Worm (Caenorhabditis elegans): ENCODE measurements around the gene cnc-1.
A peak's percentile ranks its signal among the peaks of the same experiment; 100 is the strongest.

cnc-1 gene

DNA sequence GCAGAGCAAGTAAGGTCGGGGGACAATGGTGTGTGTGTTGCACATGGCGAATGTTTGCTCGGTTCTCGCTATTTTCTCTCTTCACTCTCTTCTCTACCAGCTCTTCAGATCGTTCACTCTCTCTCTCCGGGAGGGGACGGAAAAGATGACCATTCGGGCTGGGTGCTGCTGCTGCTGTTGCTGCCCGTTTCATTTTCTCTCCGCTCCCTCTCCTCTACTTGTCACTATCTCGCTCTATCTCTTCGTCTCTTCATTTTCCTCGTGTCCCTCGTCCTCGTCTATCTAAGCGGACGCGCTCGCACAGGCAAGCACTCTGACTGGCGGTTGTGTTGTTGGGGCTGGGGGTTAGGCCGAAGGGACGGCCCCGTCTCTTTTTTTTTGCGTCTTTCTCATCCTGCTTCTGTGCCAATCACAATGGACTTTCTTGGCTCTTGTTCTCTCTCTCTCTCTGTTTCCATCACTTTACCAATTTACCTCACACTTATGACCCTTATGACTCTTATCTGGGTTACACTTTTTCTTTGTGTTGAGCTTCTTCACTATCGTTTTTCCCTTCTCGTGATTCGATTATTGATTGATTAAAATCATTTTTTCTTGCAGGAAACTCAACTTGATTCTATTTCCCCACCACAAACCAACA, 30.5 kb upstream of the cnc-1 start, which contains the start of the genes F53E2.2 and unc-60 (continued):
- 0 out of 2 replicates have a peak, but pooled peaks have one; percentile 44 for TF ChIP-seq lim-7 (GFP tag; IDR thresholded peaks at IDR 0.05)
- TF ChIP-seq egl-43 (GFP tag; IDR thresholded peaks at IDR 0.05), result peak; percentile 74; the same call in 1 of the 2 replicates
- TF ChIP-seq Y48G9A.11 (GFP tag; IDR thresholded peaks at IDR 0.05), result no peak
- TF ChIP-seq spr-1 (tag; optimal IDR thresholded peaks at IDR 0.05), result peak; percentile 37
- TF ChIP-seq nhr-76 (tag; optimal IDR thresholded peaks at IDR 0.05), result no peak
- peak; percentile 11 to 27 for TF ChIP-seq daf-16 (GFP tag; optimal IDR thresholded peaks at IDR 0.05)
- peak; percentile 59 for TF ChIP-seq daf-16 (tag; optimal IDR thresholded peaks at IDR 0.05)
- TF ChIP-seq lin-38 (GFP tag; IDR thresholded peaks at IDR 0.05), result peak; percentile 48
- TF ChIP-seq spr-3 (GFP tag; optimal IDR thresholded peaks at IDR 0.05), result no peak
- peak; percentile 29 to 50 for TF ChIP-seq lsy-2 (tag; optimal IDR thresholded peaks at IDR 0.05)
- TF ChIP-seq nhr-102 (tag; optimal IDR thresholded peaks at IDR 0.05), result no peak
- TF ChIP-seq zfp-2 (tag; optimal IDR thresholded peaks at IDR 0.05), result no peak
- TF ChIP-seq F37D6.2 (tag; optimal IDR thresholded peaks at IDR 0.05), result peak; percentile 42
- peak; percentile 54; the same call in 1 of the 2 replicates for TF ChIP-seq lin-29 (GFP tag; IDR thresholded peaks at IDR 0.05)
- TF ChIP-seq ceh-32 (tag; optimal IDR thresholded peaks at IDR 0.05; ENCODE audit: poor library complexity), result no peak
- TF ChIP-seq mdl-1 (tag; optimal IDR thresholded peaks at IDR 0.05), result peak; percentile 12 to 77

DNA sequence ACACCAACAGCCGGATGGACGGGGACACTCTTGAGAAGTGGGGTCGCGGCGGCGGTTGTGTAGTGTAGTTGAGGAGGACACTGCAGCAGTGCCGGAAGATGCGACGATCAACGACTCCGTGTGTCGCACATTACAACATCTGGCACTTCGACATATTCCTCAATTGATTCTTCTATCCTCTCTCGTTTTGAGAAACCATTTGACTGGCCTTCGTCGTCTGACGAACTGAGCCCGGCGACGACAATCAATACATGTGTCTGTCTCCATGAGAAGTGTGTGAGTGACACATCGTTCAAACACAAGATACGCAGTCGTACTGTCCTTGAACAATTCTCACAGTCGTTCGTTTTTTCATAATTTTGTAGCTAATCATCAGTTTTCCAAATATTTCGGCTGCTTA, 28.5 kb upstream of the cnc-1 start:
- TF ChIP-seq ZK546.5 (tag; optimal IDR thresholded peaks at IDR 0.05) (no peak), mxl-2 (GFP tag; conservative IDR thresholded peaks at IDR 0.05) (no peak), snpc-1.2 (GFP tag; IDR thresholded peaks at IDR 0.05) (no peak), madf-9 (GFP tag; conservative IDR thresholded peaks at IDR 0.05) (no peak), lim-7 (GFP tag; IDR thresholded peaks at IDR 0.05) (no peak), ceh-20 (GFP tag; IDR thresholded peaks at IDR 0.05) (no peak), ceh-82 (tag; optimal IDR thresholded peaks at IDR 0.05) (no peak), mes-2 (tag; optimal IDR thresholded peaks at IDR 0.05; ENCODE audit: poor library complexity, severe bottlenecking) (peak; percentile 17), dmd-9 (GFP tag; IDR thresholded peaks at IDR 0.05) (no peak), ceh-44 (GFP tag; IDR thresholded peaks at IDR 0.05) (no peak), aha-1 (tag) (peak; percentile 82), aly-2 (tag; optimal IDR thresholded peaks at IDR 0.05) (no peak), ceh-32 (tag; optimal IDR thresholded peaks at IDR 0.05; ENCODE audit: poor library complexity) (no peak), Y5F2A.4 (GFP tag; optimal IDR thresholded peaks at IDR 0.05) (no peak), mdt-29 (GFP tag; IDR thresholded peaks at IDR 0.05) (no peak), rbr-2 (tag; optimal IDR thresholded peaks at IDR 0.05) (no peak), nhr-10 (tag; optimal IDR thresholded peaks at IDR 0.05) (no peak), mxl-3 (GFP tag; optimal IDR thresholded peaks at IDR 0.05) (peak; percentile 43), tag-97 (GFP tag; IDR thresholded peaks at IDR 0.05) (no peak), hmg-1.1 (GFP tag; IDR thresholded peaks at IDR 0.05) (no peak), set-16 (GFP tag; IDR thresholded peaks at IDR 0.05) (no peak), gei-8 (GFP tag; optimal IDR thresholded peaks at IDR 0.05) (no peak), tra-1 (GFP tag; IDR thresholded peaks at IDR 0.05) (no peak), mep-1 (tag; optimal IDR thresholded peaks at IDR 0.05) (no peak), ztf-11 (tag; optimal IDR thresholded peaks at IDR 0.05) (no peak), F10B5.3 (tag; optimal IDR thresholded peaks at IDR 0.05) (no peak), nhr-28 (tag; optimal IDR thresholded peaks at IDR 0.05) (peak; percentile 18), F26F4.8 (GFP tag; conservative IDR thresholded peaks at IDR 0.05) (no peak), F37D6.2 (tag; optimal IDR thresholded peaks at IDR 0.05) (no peak), arid-1 (GFP tag; conservative IDR thresholded peaks at IDR 0.05) (no peak), unc-62 (GFP tag; optimal IDR thresholded peaks at IDR 0.05 in 1 of 2) (peak in 1 of 2 experiments; percentile 12), unc-62 (tag; optimal IDR thresholded peaks at IDR 0.05) (no peak), vab-7 (GFP tag; IDR thresholded peaks at IDR 0.05) (no peak; the same call in 1 of the 2 replicates), nhr-6 (tag; optimal IDR thresholded peaks at IDR 0.05) (no peak), pha-4 (GFP tag; IDR thresholded peaks at IDR 0.05) (no peak), pha-4 (tag; optimal IDR thresholded peaks at IDR 0.05) (no peak), hlh-30 (tag; optimal IDR thresholded peaks at IDR 0.05; ENCODE audit: insufficient read depth) (peak; percentile 65)
